Worm (Caenorhabditis elegans) whole organism, young adult: Measurements from ENCODE around the gene R03E9.2.

Experiments used
- F23B12.7 ChIP-seq: sonication (generic microtip); optimal IDR thresholded peaks from 2 replicates; lab custom pipeline; 2017; ENCODE audit warnings: missing genetic modification characterization, mild to moderate bottlenecking, missing compliant biosample characterization, antibody characterized with exemption, moderate library complexity; ENCODE audit not compliant: insufficient read depth
- F37B4.10 ChIP-seq: fragments of 200-800 bp; sonication (Bioruptor generic); IDR thresholded peaks from 2 replicates; pipeline ENCODE4 v1.3.6; 2022; ENCODE audit warnings: missing genetic modification characterization, missing compliant biosample characterization
- K11D2.4 ChIP-seq: fragments of 200-800 bp; sonication (Bioruptor generic); IDR thresholded peaks from 2 replicates; pipeline ENCODE4 v1.3.6; 2022; ENCODE audit warnings: missing genetic modification reagents, missing genetic modification characterization, missing compliant biosample characterization
- T26A5.8 ChIP-seq: sonication (generic microtip); optimal IDR thresholded peaks from 2 replicates; lab custom pipeline; 2016; ENCODE audit warnings: missing genetic modification characterization, missing compliant biosample characterization
- Y53F4B.3 ChIP-seq: fragments of 200-800 bp; sonication (Bioruptor generic); IDR thresholded peaks from 2 replicates; pipeline ENCODE4 v1.3.6; 2022; ENCODE audit warnings: missing genetic modification reagents, missing genetic modification characterization, missing compliant biosample characterization
- Y79H2A.3 ChIP-seq: fragments of 200-800 bp; sonication (Bioruptor generic); conservative IDR thresholded peaks from 2 replicates; pipeline ENCODE4 v1.3.6; 2022; ENCODE audit warnings: missing genetic modification reagents, missing genetic modification characterization, missing compliant biosample characterization
- ceh-27 ChIP-seq: fragments of 200-800 bp; sonication (Bioruptor generic); optimal IDR thresholded peaks from 2 replicates; lab custom pipeline; 2018; ENCODE audit warnings: mild to moderate bottlenecking, missing genetic modification characterization, moderate library complexity, missing compliant biosample characterization
- die-1 ChIP-seq: sonication (generic microtip); optimal IDR thresholded peaks from 2 replicates; lab custom pipeline; 2016; ENCODE audit warnings: missing genotype, mild to moderate bottlenecking, missing genetic modification characterization, missing compliant biosample characterization
- dox-1 ChIP-seq: fragments of 200-800 bp; sonication (Bioruptor generic); IDR thresholded peaks from 2 replicates; pipeline ENCODE4 v1.3.6; 2022; ENCODE audit warnings: missing genetic modification reagents, missing genetic modification characterization, missing compliant biosample characterization
- egl-18 ChIP-seq: fragments of 200-800 bp; sonication (Bioruptor generic); IDR thresholded peaks from 2 replicates; pipeline ENCODE4 v1.3.6; 2022; ENCODE audit warnings: missing genetic modification reagents, missing genetic modification characterization, missing compliant biosample characterization
- hlh-12 ChIP-seq: sonication (generic microtip); optimal IDR thresholded peaks from 2 replicates; lab custom pipeline; 2016; ENCODE audit warnings: missing genetic modification characterization, missing compliant biosample characterization
- hmg-1.2 ChIP-seq: fragments of 200-800 bp; sonication (Bioruptor generic); IDR thresholded peaks from 2 replicates; pipeline ENCODE4 v1.3.6; 2022; ENCODE audit warnings: missing genetic modification reagents, missing genetic modification characterization, missing compliant biosample characterization
- hsf-1 ChIP-seq: fragments of 200-800 bp; sonication (Bioruptor generic); IDR thresholded peaks from 2 replicates; pipeline ENCODE4 v1.3.6; 2022; ENCODE audit warnings: missing genetic modification reagents, missing genetic modification characterization, missing compliant biosample characterization
- lin-26 ChIP-seq: fragments of 200-800 bp; sonication (Bioruptor generic); IDR thresholded peaks from 2 replicates; pipeline ENCODE4 v1.3.6; 2022; ENCODE audit warnings: missing genetic modification reagents, missing genetic modification characterization, missing compliant biosample characterization
- lsl-1 ChIP-seq: fragments of 200-800 bp; sonication (Bioruptor generic); optimal IDR thresholded peaks from 2 replicates; lab custom pipeline; 2018; ENCODE audit warnings: mild to moderate bottlenecking, missing genetic modification characterization, moderate library complexity, missing compliant biosample characterization
- lsy-27 ChIP-seq: sonication (generic microtip); optimal IDR thresholded peaks from 2 replicates; lab custom pipeline; 2017; ENCODE audit warnings: missing genetic modification characterization, mild to moderate bottlenecking, missing compliant biosample characterization, antibody characterized with exemption, missing genotype, borderline replicate concordance; ENCODE audit not compliant: insufficient read depth
- madf-8 ChIP-seq: fragments of 200-800 bp; sonication (Bioruptor generic); conservative IDR thresholded peaks from 2 replicates; pipeline ENCODE4 v1.3.6; 2022; ENCODE audit warnings: missing genetic modification reagents, missing genetic modification characterization, missing compliant biosample characterization
- nhr-120 ChIP-seq: fragments of 200-800 bp; sonication (Bioruptor generic); IDR thresholded peaks from 2 replicates; pipeline ENCODE4 v1.3.6; 2022; ENCODE audit warnings: missing genetic modification characterization, missing compliant biosample characterization
- nhr-27 ChIP-seq: fragments of 200-800 bp; sonication (Bioruptor generic); optimal IDR thresholded peaks from 2 replicates; lab custom pipeline; 2018; ENCODE audit warnings: mild to moderate bottlenecking, missing genetic modification characterization, moderate library complexity, missing compliant biosample characterization
- pbrm-1 ChIP-seq: fragments of 200-800 bp; sonication (Bioruptor generic); IDR thresholded peaks from 2 replicates; pipeline ENCODE4 v1.3.6; 2022; ENCODE audit warnings: missing genetic modification reagents, missing genetic modification characterization, missing compliant biosample characterization
- rcor-1 ChIP-seq: fragments of 200-800 bp; sonication (Bioruptor generic); IDR thresholded peaks from 2 replicates; pipeline ENCODE4 v1.3.6; 2022; ENCODE audit warnings: missing genetic modification reagents, missing genetic modification characterization, missing compliant biosample characterization
- rec-8 ChIP-seq, 2 experiments: sonication (generic microtip); optimal IDR thresholded peaks; 2 replicates each; lab custom pipeline; 2016; ENCODE audit warnings: mild to moderate bottlenecking in 2 of 2, missing genetic modification characterization in 2 of 2, missing genetic modification reagents in 2 of 2, missing genotype in 2 of 2, missing biosample characterization in 1 of 2, missing compliant biosample characterization in 1 of 2, moderate library complexity in 1 of 2
- sdz-38 ChIP-seq: sonication (generic microtip); optimal IDR thresholded peaks from 2 replicates; lab custom pipeline; 2016; ENCODE audit warnings: missing genotype, missing genetic modification characterization, missing compliant biosample characterization
- sea-2 ChIP-seq: fragments of 200-800 bp; sonication (Bioruptor generic); IDR thresholded peaks from 2 replicates; pipeline ENCODE4 v1.3.6; 2022; ENCODE audit warnings: missing genetic modification characterization, missing compliant biosample characterization
- snpc-3.4 ChIP-seq: sonication (generic microtip); optimal IDR thresholded peaks from 2 replicates; lab custom pipeline; 2017; ENCODE audit warnings: missing genetic modification characterization, mild to moderate bottlenecking, missing compliant biosample characterization, antibody characterized with exemption, moderate library complexity, missing genotype, missing genetic modification reagents
- snpc-4 ChIP-seq, 5 experiments: fragments of 150-350 bp in 1 of 5; sonication (generic microtip) in 4 of 5; optimal IDR thresholded peaks; 2 replicates each; lab custom pipeline; 2014 to 2018; ENCODE audit warnings: missing genetic modification characterization in 5 of 5, missing biosample characterization in 3 of 5, antibody characterized with exemption in 2 of 5, mild to moderate bottlenecking in 2 of 5, missing compliant biosample characterization in 2 of 5, missing genotype in 2 of 5, moderate library complexity in 2 of 5, missing genetic modification reagents in 1 of 5
- sptf-2 ChIP-seq: fragments of 200-800 bp; sonication (Bioruptor generic); optimal IDR thresholded peaks from 2 replicates; lab custom pipeline; 2018; ENCODE audit warnings: mild to moderate bottlenecking, missing genetic modification characterization, missing compliant biosample characterization
- tbp1 ChIP-seq: fragments of 200-800 bp; sonication (Bioruptor generic); optimal IDR thresholded peaks from 2 replicates; lab custom pipeline; 2018; ENCODE audit warnings: mild to moderate bottlenecking, missing genetic modification characterization, missing compliant biosample characterization
- tbx-9 ChIP-seq: sonication (generic microtip); optimal IDR thresholded peaks from 2 replicates; lab custom pipeline; 2016; ENCODE audit warnings: borderline replicate concordance, missing genetic modification characterization, inconsistent platforms, missing compliant biosample characterization
- ztf-25 ChIP-seq: fragments of 200-800 bp; sonication (Bioruptor generic); IDR thresholded peaks from 2 replicates; pipeline ENCODE4 v1.3.6; 2022; ENCODE audit warnings: missing genetic modification reagents, missing genetic modification characterization, missing compliant biosample characterization
- ztf-26 ChIP-seq: sonication (generic microtip); optimal IDR thresholded peaks from 2 replicates; lab custom pipeline; 2017; ENCODE audit warnings: missing genetic modification characterization, missing compliant biosample characterization

R03E9.2 gene

DNA sequence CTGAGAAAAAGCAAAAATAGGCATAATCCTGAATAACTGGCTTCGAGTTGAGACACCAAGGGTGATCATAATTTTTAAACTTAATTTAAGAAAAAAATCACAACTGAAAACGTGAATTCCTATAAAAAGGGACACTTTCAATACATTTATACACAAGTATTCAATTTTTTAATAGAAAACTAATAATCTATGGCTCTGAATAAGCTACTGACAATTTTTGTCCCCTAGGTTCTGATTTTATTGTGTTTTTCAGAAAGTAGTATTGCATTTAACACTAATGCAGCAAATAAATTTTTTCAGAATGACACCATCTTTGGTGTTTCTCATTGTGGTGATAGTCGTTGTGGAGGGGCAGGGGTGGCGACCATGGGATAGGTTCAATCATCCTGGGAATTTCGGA, 19.8 kb downstream of the R03E9.2 start, which contains the start of gene nas-11 (continued):
- TF ChIP-seq ceh-27 (GFP tag; lab: Kevin White, UChicago) = no peak

DNA sequence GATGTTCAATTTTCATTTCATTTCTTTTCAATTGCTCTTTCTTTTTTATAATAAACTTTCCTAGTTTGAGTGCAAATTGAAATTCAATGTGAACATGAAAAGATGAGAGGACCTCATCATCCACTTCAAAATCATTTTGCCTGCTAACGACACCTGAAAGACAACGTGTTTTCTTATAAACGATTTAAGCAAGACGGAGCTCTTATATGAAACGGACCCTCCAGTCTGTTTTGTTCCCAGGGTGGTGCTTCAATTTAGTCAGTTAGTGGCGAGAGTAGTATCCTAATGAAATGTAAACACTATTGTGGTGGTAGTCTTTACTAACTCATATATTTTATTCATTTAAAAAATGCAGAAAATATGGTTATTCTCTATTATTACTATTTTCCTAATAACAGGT, 23.9 kb downstream of the R03E9.2 start, which contains the start of gene acr-3:
Gene acr-3 (plus strand): TSS at position 301 of the 400 bp plus-strand sequence.
- TF ChIP-seq lsy-27 (tag; lab: Kevin White, UChicago) (no peak), sdz-38 (tag; lab: Kevin White, UChicago) (no peak)

DNA sequence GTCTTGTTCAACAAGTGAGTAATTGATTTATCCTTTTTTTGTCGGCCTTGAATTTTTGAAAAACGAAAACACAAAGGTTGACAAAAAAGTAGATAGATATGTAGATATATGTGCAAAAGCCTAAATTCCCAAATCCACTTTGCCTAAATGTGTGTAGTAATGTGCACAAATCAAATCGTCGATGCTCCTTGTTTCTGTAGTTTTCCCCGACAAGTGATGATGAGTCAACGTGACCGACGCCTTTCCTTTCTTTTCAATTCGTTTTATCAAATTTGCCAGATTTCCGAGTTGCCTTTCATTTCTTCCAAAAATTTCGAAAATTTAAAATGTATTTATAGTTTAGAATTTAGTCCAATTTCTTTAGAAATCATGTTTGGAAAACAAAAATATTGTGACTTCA, 27.9 kb downstream of the R03E9.2 start:
- no peak for TF ChIP-seq tbp1
- no peak for TF ChIP-seq die-1 (tag; lab: Kevin White, UChicago)
- no peak for TF ChIP-seq snpc-3.4 (tag; lab: Kevin White, UChicago)
- TF ChIP-seq ztf-25 = no peak
- TF ChIP-seq madf-8 = no peak
- TF ChIP-seq nhr-27 = no peak
- no peak for TF ChIP-seq T26A5.8 (tag; lab: Kevin White, UChicago)
- TF ChIP-seq, all 124 proteins: peak for 0

DNA sequence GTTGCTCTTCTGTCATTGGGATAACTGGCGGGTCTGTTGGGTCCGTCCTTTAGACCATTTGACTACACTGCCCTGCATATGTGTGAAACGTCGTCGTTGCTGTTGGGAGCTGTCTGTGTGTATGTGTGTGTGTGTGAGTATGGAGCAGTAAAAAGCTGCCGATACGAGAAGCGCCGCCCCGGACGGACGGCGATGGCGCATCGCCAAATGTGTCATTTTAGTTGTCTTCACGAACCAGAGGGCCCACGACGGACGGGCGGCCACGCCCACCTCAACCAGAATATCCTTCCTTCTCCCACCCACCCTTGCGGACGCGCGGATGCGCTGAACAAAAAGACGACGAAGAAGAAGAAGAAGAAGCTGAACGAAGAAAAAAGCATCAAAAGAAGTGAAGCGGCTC, 30.9 kb downstream of the R03E9.2 start, which contains the start of gene acr-2:
Gene acr-2 (plus strand): TSS at position 301 of the 400 bp plus-strand sequence.
- no peak for TF ChIP-seq pbrm-1
- 0 out of 2 replicates have a peak, but pooled peaks have one; percentile 33 for TF ChIP-seq hsf-1 (GFP tag; lab: Robert Waterston, UW)
- TF ChIP-seq K11D2.4 = 0 out of 2 replicates have a peak, but pooled peaks have one; percentile 20
- TF ChIP-seq sea-2 (GFP tag; lab: Robert Waterston, UW) = 0 out of 2 replicates have a peak, but pooled peaks have one; percentile 30
- TF ChIP-seq sptf-2 (GFP tag; lab: Kevin White, UChicago) = no peak

ce11 chrX:6698267-6698666, 34.8 kb downstream of the R03E9.2 start, which contains the start of the genes F38B6.7 and F38B6.2:
Gene F38B6.7 (minus strand): TSS chrX:6698367.
Gene F38B6.2 (plus strand): TSS chrX:6698533.
- no peak for TF ChIP-seq rec-8 (tag; optimal IDR thresholded peaks at IDR 0.05; lab: Kevin White, UChicago)

ce11 chrX:6693331-6693730, 39.8 kb downstream of the R03E9.2 start, which contains the start of gene F38B6.3:
Gene F38B6.3 (plus strand): TSS chrX:6693631.
- TF ChIP-seq ztf-26 (tag; lab: Kevin White, UChicago) (no peak), tbx-9 (tag; lab: Kevin White, UChicago) (no peak), pbrm-1 (no peak), Y53F4B.3 (GFP tag; lab: Robert Waterston, UW) (no peak), Y79H2A.3 (GFP tag; lab: Robert Waterston, UW) (no peak), lsl-1 (GFP tag; lab: Kevin White, UChicago) (no peak), sptf-2 (GFP tag; lab: Kevin White, UChicago) (no peak), F23B12.7 (no peak), F37B4.10 (GFP tag; lab: Robert Waterston, UW) (no peak), hmg-1.2 (GFP tag; lab: Robert Waterston, UW) (no peak), hlh-12 (tag; lab: Kevin White, UChicago) (no peak), dox-1 (no peak), lin-26 (GFP tag; lab: Robert Waterston, UW) (no peak), lsy-27 (tag; lab: Kevin White, UChicago) (no peak), nhr-120 (no peak), snpc-4 (GFP tag; optimal IDR thresholded peaks at IDR 0.05; lab: Kevin White, UChicago) (no peak), snpc-4 (tag; optimal IDR thresholded peaks at IDR 0.05; lab: Kevin White, UChicago) (no peak), rcor-1 (no peak), egl-18 (GFP tag; lab: Robert Waterston, UW) (no peak)
